Worm (Caenorhabditis elegans) whole organism, L4/young adult: ENCODE data around the gene C16C8.7.

Experiments
- W03F9.2 ChIP-seq: fragments of 150-350 bp; optimal IDR thresholded peaks from 2 replicates; lab custom pipeline; 2014; ENCODE audit warnings: missing biosample characterization, missing genetic modification characterization
- dao-5 ChIP-seq: sonication (generic microtip); optimal IDR thresholded peaks from 2 replicates; lab custom pipeline; 2016; ENCODE audit warnings: missing genotype, missing genetic modification characterization, moderate library complexity, missing compliant biosample characterization

DNA sequence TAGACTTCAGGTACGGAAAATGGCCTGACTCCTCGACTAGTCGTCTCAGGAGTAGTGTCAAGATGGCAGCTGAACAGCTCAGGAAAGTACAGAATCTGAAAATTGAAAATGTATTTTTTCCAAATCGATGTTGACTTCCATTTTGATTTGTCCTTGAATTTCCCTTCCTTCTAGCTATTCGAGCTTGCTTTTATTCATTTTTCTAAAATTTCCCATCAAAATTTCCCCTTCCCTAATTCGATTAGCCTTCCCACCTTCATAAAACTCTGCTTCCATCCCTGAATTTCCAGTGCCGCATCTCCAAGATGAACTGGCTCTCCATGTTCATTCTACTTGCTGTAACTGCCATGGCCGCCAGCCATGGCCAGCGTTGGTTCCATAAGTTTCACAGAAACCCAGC, 12.9 kb upstream of the C16C8.7 start, which contains the start of gene Y49F6B.6:
- TF ChIP-seq W03F9.2 (tag; lab: Kevin White, UChicago) (no peak), dao-5 (tag; lab: Kevin White, UChicago) (no peak)
